Worm (Caenorhabditis elegans) whole organism, L1 larva: ENCODE measurements around the gene F55G11.10.
A peak's percentile ranks its signal among the peaks of the same experiment; 100 is the strongest.

Source experiments
- aha-1 ChIP-seq: fragments of 150-350 bp; optimal IDR thresholded peaks from 2 replicates; lab custom pipeline; 2014; ENCODE audit warnings: missing biosample characterization, missing genetic modification characterization
- alr-1 ChIP-seq: fragments of 200-800 bp; sonication (Bioruptor generic); optimal IDR thresholded peaks from 2 replicates; lab custom pipeline; 2018; ENCODE audit warnings: borderline replicate concordance, mild to moderate bottlenecking, missing genetic modification characterization, missing compliant biosample characterization
- blmp-1 ChIP-seq: fragments of 150-350 bp; optimal IDR thresholded peaks from 2 replicates; lab custom pipeline; 2014; ENCODE audit warnings: missing biosample characterization, missing genetic modification characterization
- ceh-88 ChIP-seq: fragments of 200-800 bp; sonication (Bioruptor generic); IDR thresholded peaks from 2 replicates; pipeline ENCODE4 v1.3.6; 2022; ENCODE audit warnings: missing genetic modification characterization, missing compliant biosample characterization
- ceh-90 ChIP-seq: sonication (generic microtip); optimal IDR thresholded peaks from 2 replicates; lab custom pipeline; 2016; ENCODE audit warnings: missing genetic modification characterization, missing compliant biosample characterization
- dsc-1 ChIP-seq: sonication (generic microtip); optimal IDR thresholded peaks from 2 replicates; lab custom pipeline; 2016; ENCODE audit warnings: mild to moderate bottlenecking, missing genetic modification characterization, missing compliant biosample characterization
- efl-1 ChIP-seq, 4 experiments: fragments of 150-350 bp; optimal IDR thresholded peaks in 3 of 4; peaks in 1 of 4; 1 replicate in 1 of 4; 2 replicates in 3 of 4; lab custom pipeline; 2014; ENCODE audit warnings: missing biosample characterization in 2 of 4, missing genetic modification characterization in 2 of 4, missing genetic modification reagents in 2 of 4
- efl-3 ChIP-seq: fragments of 200-800 bp; sonication (Bioruptor generic); optimal IDR thresholded peaks from 2 replicates; lab custom pipeline; 2018; ENCODE audit warnings: mild to moderate bottlenecking, missing genetic modification characterization, missing compliant biosample characterization
- egl-27 ChIP-seq, 2 experiments: fragments of 150-350 bp in 1 of 2; sonication (generic microtip); optimal IDR thresholded peaks; 3 replicates each; lab custom pipeline; 2017 to 2018; ENCODE audit warnings: missing biosample characterization in 2 of 2, missing genetic modification characterization in 2 of 2, missing genetic modification reagents in 2 of 2
- elt-2 ChIP-seq: sonication (generic microtip); optimal IDR thresholded peaks from 2 replicates; lab custom pipeline; 2016; ENCODE audit warnings: missing genetic modification characterization, mild to moderate bottlenecking, inconsistent platforms, missing compliant biosample characterization, missing genetic modification reagents
- elt-3 ChIP-seq, 6 experiments: fragments of 150-350 bp in 1 of 6; sonication (generic microtip); optimal IDR thresholded peaks; 2 replicates each; lab custom pipeline; 2017 to 2018; ENCODE audit warnings: missing biosample characterization in 6 of 6, missing genetic modification characterization in 6 of 6, inconsistent platforms in 1 of 6
- ets-5 ChIP-seq: fragments of 200-800 bp; sonication (Bioruptor generic); IDR thresholded peaks from 2 replicates; pipeline ENCODE4 v1.3.6; 2022; ENCODE audit warnings: missing genetic modification characterization, missing compliant biosample characterization
- fkh-10 ChIP-seq: sonication (generic microtip); optimal IDR thresholded peaks from 2 replicates; lab custom pipeline; 2017; ENCODE audit warnings: missing biosample characterization, missing genetic modification reagents, missing genetic modification characterization
- fkh-8 ChIP-seq: sonication (generic microtip); optimal IDR thresholded peaks from 2 replicates; lab custom pipeline; 2016; ENCODE audit warnings: mild to moderate bottlenecking, missing genetic modification characterization, missing compliant biosample characterization
- fos-1 ChIP-seq: fragments of 150-350 bp; optimal IDR thresholded peaks from 2 replicates; lab custom pipeline; 2014; ENCODE audit warnings: missing biosample characterization, missing genetic modification characterization
- hlh-4 ChIP-seq: sonication (generic microtip); optimal IDR thresholded peaks from 2 replicates; lab custom pipeline; 2016; ENCODE audit warnings: mild to moderate bottlenecking, missing genetic modification characterization, missing compliant biosample characterization
- hpl-2 ChIP-seq: fragments of 150-350 bp; optimal IDR thresholded peaks from 2 replicates; lab custom pipeline; 2014; ENCODE audit warnings: missing biosample characterization, missing genetic modification reagents, missing genetic modification characterization
- isw-1 ChIP-seq: fragments of 200-800 bp; sonication (Bioruptor generic); IDR thresholded peaks from 2 replicates; pipeline ENCODE4 v1.3.6; 2022; ENCODE audit warnings: missing genetic modification characterization, missing compliant biosample characterization
- lin-13 ChIP-seq: fragments of 150-350 bp; optimal IDR thresholded peaks from 2 replicates; lab custom pipeline; 2014; ENCODE audit warnings: missing biosample characterization, missing genetic modification reagents, missing genetic modification characterization
- mdl-1 ChIP-seq, 2 experiments: fragments of 150-350 bp; optimal IDR thresholded peaks; 2 replicates each; lab custom pipeline; 2014 to 2017; ENCODE audit warnings: missing biosample characterization in 2 of 2, missing genetic modification characterization in 2 of 2, inconsistent platforms in 1 of 2
- nhr-12 ChIP-seq: sonication (generic microtip); optimal IDR thresholded peaks from 2 replicates; lab custom pipeline; 2017; ENCODE audit warnings: missing biosample characterization, missing genetic modification characterization
- nhr-19 ChIP-seq: fragments of 200-800 bp; sonication (Bioruptor generic); conservative IDR thresholded peaks from 2 replicates; pipeline ENCODE4 v1.3.6; 2022; ENCODE audit warnings: missing genetic modification characterization, missing compliant biosample characterization
- nhr-28 ChIP-seq: fragments of 150-350 bp; optimal IDR thresholded peaks from 2 replicates; lab custom pipeline; 2014; ENCODE audit warnings: missing biosample characterization, missing genetic modification characterization
- nhr-84 ChIP-seq: sonication (generic microtip); optimal IDR thresholded peaks from 2 replicates; lab custom pipeline; 2017; ENCODE audit warnings: missing biosample characterization, missing genetic modification characterization
- nhr-85 ChIP-seq: sonication (generic microtip); peaks from one replicate; lab custom pipeline; 2016; ENCODE audit warnings: missing genetic modification characterization, inconsistent platforms, missing compliant biosample characterization
- skn-1 ChIP-seq: fragments of 150-350 bp; optimal IDR thresholded peaks from 2 replicates; lab custom pipeline; 2014; ENCODE audit warnings: missing biosample characterization, missing genetic modification characterization
- snu-23 ChIP-seq: sonication (generic microtip); optimal IDR thresholded peaks from 2 replicates; lab custom pipeline; 2016; ENCODE audit warnings: missing genetic modification characterization, missing compliant biosample characterization
- sox-4 ChIP-seq: sonication (generic microtip); optimal IDR thresholded peaks from 2 replicates; lab custom pipeline; 2016; ENCODE audit warnings: missing genetic modification characterization, missing compliant biosample characterization
- tbx-2 ChIP-seq: sonication (generic microtip); optimal IDR thresholded peaks from 2 replicates; lab custom pipeline; 2016; ENCODE audit warnings: missing genetic modification characterization, missing compliant biosample characterization
- tlp-1 ChIP-seq: fragments of 150-350 bp; optimal IDR thresholded peaks from 2 replicates; lab custom pipeline; 2014; ENCODE audit warnings: missing biosample characterization, missing genetic modification characterization
- unc-30 ChIP-seq: sonication (generic microtip); optimal IDR thresholded peaks from 2 replicates; lab custom pipeline; 2017; ENCODE audit warnings: missing biosample characterization, missing genetic modification characterization
- unc-62 ChIP-seq: fragments of 150-350 bp; optimal IDR thresholded peaks from 2 replicates; lab custom pipeline; 2014; ENCODE audit warnings: missing biosample characterization, missing genetic modification reagents, missing genetic modification characterization
- unc-86 ChIP-seq: sonication (generic microtip); optimal IDR thresholded peaks from 2 replicates; lab custom pipeline; 2016; ENCODE audit warnings: missing genetic modification characterization, missing compliant biosample characterization
- xbp-1 ChIP-seq: sonication (generic microtip); optimal IDR thresholded peaks from 2 replicates; lab custom pipeline; 2016; ENCODE audit warnings: missing genetic modification characterization, missing compliant biosample characterization
- ztf-11 ChIP-seq, 2 experiments: sonication (generic microtip); optimal IDR thresholded peaks; 2 replicates each; lab custom pipeline; 2016 to 2017; ENCODE audit warnings: missing genetic modification characterization in 2 of 2, missing biosample characterization in 1 of 2, missing compliant biosample characterization in 1 of 2
- ztf-4 ChIP-seq: fragments of 150-350 bp; optimal IDR thresholded peaks from 2 replicates; lab custom pipeline; 2014; ENCODE audit warnings: missing biosample characterization, missing genetic modification characterization

The F55G11.10 gene

ce11 chrIV:12965074-12965473 is 16.5 kb downstream of the F55G11.10 start, which contains the start of gene dod-22:
TSS of gene dod-22 (plus strand) at chrIV:12965374.
- TF ChIP-seq tbx-2 (no peak), hlh-4 (tag; lab: Kevin White, UChicago) (no peak), aha-1 (tag; lab: Kevin White, UChicago) (no peak), dsc-1 (tag; lab: Kevin White, UChicago) (no peak), nhr-84 (tag; lab: Kevin White, UChicago) (no peak), unc-86 (no peak), mdl-1 (tag; optimal IDR thresholded peaks at IDR 0.05; lab: Kevin White, UChicago) (no peak), blmp-1 (no peak), nhr-12 (no peak), sox-4 (tag; lab: Kevin White, UChicago) (no peak), egl-27 (tag; optimal IDR thresholded peaks at IDR 0.05; lab: Kevin White, UChicago) (no peak), efl-1 (optimal IDR thresholded peaks at IDR 0.05; lab: Kevin White, UChicago) (no peak), efl-1 (GFP tag; optimal IDR thresholded peaks at IDR 0.05 in 1 of 2; lab: Kevin White, UChicago) (no peak), alr-1 (tag; lab: Kevin White, UChicago) (no peak), hpl-2 (GFP tag; lab: Kevin White, UChicago) (no peak), ceh-90 (no peak), snu-23 (GFP tag; lab: Kevin White, UChicago) (no peak), nhr-85 (no peak)

DNA sequence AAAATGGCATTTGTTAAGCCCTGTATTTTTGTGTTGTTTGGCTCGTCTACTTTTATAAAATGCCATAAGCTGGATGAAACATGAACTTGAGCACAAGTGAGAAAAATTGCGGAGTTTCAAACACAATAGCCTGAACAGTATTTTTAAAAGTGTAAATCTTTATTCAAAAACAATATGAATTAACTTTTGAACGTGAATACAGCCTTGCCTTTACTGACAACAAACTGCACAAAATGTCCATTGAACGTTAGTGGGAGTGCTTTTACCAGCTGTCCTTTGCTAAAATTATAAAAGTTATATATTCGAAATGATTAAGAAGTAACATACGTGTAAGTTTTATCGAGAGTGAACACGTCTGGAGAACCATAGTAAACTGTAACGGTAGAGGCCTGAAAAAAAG is 18.7 kb downstream of the F55G11.10 start:
- TF ChIP-seq unc-30 (tag; lab: Kevin White, UChicago) (no peak), isw-1 (GFP tag; lab: Robert Waterston, UW) (no peak), fkh-8 (tag; lab: Kevin White, UChicago) (no peak), xbp-1 (tag; lab: Kevin White, UChicago) (no peak), tlp-1 (tag; lab: Kevin White, UChicago) (no peak), fkh-10 (GFP tag; lab: Kevin White, UChicago) (no peak), unc-86 (no peak)

DNA sequence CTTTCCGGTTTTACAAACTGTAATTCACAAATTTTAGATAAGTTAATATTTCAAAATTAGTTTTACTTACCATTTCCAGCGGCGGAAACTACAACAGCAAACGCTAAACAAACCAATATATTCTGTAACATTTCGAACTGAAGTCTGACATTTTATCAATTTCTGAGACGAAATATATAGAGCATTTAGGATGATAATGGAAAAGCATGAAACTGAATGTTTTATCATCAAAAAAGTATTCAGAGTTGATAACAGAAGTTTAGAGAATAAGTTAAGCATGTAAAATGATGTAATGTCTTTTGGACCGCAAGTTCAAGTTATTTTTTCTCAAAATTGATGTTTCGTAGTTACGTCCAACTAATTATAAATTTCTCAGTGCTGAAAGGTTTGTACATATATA is 20.6 kb downstream of the F55G11.10 start, which contains the start of gene F55G11.2:
Gene F55G11.2, minus strand, starts transcription at position 149 of the 400 bp plus-strand sequence.
- no peak for TF ChIP-seq ceh-88 (GFP tag; lab: Robert Waterston, UW)
- TF ChIP-seq efl-1 (optimal IDR thresholded peaks at IDR 0.05; lab: Kevin White, UChicago): no peak
- TF ChIP-seq efl-1 (GFP tag; optimal IDR thresholded peaks at IDR 0.05 in 1 of 2; lab: Kevin White, UChicago): peak in 1 of 2 experiments; percentile 87
- TF ChIP-seq isw-1 (GFP tag; lab: Robert Waterston, UW): no peak
- peak; percentile 86 for TF ChIP-seq elt-2 (tag; lab: Kevin White, UChicago)
- no peak for TF ChIP-seq nhr-19 (GFP tag; lab: Robert Waterston, UW)
- TF ChIP-seq skn-1 (tag; lab: Kevin White, UChicago): peak; percentile 6
- no peak for TF ChIP-seq fos-1 (tag; lab: Kevin White, UChicago)
- TF ChIP-seq unc-30 (tag; lab: Kevin White, UChicago): no peak

ce11 chrIV:12971994-12972520 is 23.5 kb downstream of the F55G11.10 start:
- TF ChIP-seq efl-3 (no peak), elt-2 (tag; lab: Kevin White, UChicago) (peak; percentile 93), aha-1 (tag; lab: Kevin White, UChicago) (no peak), elt-3 (tag; optimal IDR thresholded peaks at IDR 0.05; lab: Kevin White, UChicago) (no peak), ets-5 (no peak), nhr-28 (tag; lab: Kevin White, UChicago) (no peak)

- TF ChIP-seq unc-30 (tag; lab: Kevin White, UChicago): no peak
- no peak for TF ChIP-seq elt-3 (tag; optimal IDR thresholded peaks at IDR 0.05; lab: Kevin White, UChicago)
- no peak for TF ChIP-seq unc-86
- no peak for TF ChIP-seq ztf-4 (tag; lab: Kevin White, UChicago)
- TF ChIP-seq lin-13 (GFP tag; lab: Kevin White, UChicago): no peak
- no peak for TF ChIP-seq ztf-11 (tag; optimal IDR thresholded peaks at IDR 0.05; lab: Kevin White, UChicago)
- no peak for TF ChIP-seq isw-1 (GFP tag; lab: Robert Waterston, UW)
- TF ChIP-seq blmp-1: no peak
- no peak for TF ChIP-seq efl-1 (optimal IDR thresholded peaks at IDR 0.05; lab: Kevin White, UChicago)
- TF ChIP-seq efl-1 (GFP tag; optimal IDR thresholded peaks at IDR 0.05 in 1 of 2; lab: Kevin White, UChicago): no peak
- TF ChIP-seq unc-62: no peak
- TF ChIP-seq nhr-12: no peak
- TF ChIP-seq hpl-2 (GFP tag; lab: Kevin White, UChicago): no peak
Measured at ce11 chrIV:12972780-12973179, 24.2 kb downstream of the F55G11.10 start.
